Fruit fly (Drosophila melanogaster): Measurements from ENCODE around the gene pad.
A peak's percentile ranks its signal among the peaks of the same experiment; 100 is the strongest.

The pad gene

DNA sequence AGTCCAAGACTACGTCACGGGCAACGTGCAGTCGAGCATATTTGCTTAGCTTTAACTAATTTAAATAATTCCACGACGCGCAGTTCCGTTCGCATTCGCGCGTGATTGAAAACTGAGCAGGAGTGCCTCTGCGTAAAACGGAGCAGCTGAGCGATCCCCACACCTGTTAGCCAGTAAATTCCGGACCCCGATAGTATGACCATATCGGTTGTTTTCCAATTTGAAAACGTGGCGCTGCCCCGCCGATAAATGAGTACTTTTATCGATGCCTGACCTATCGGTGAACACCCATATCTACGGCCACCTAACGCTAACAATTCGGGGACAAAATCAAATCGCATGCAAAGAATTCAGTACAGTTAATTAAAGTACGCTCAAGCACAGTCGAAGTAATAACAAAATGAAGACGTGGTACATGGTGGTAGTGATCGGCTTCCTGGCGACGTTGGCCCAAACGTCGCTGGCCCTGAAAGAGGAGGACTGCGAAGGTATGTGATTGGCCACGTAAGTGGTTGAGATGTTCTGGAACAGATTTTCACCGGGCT, 7.1 kb downstream of the pad start, which contains the start of the genes CG14879 and Manf (continued):
- TF ChIP-seq CG43689 (GFP tag; IDR thresholded peaks at IDR 0.05) (no peak), CG15514 (GFP tag; optimal IDR thresholded peaks at IDR 0.05) (peak; percentile 77), bsh (GFP tag; optimal IDR thresholded peaks at IDR 0.05) (no peak), pnt (GFP tag; optimal IDR thresholded peaks at IDR 0.05) (no peak), kah (GFP tag; optimal IDR thresholded peaks at IDR 0.05) (peak; percentile 92), Tbp (GFP tag; optimal IDR thresholded peaks at IDR 0.05) (no peak), Atf-2 (GFP tag; optimal IDR thresholded peaks at IDR 0.05) (no peak), unpg (GFP tag; optimal IDR thresholded peaks at IDR 0.05) (no peak), Xbp1 (GFP tag; optimal IDR thresholded peaks at IDR 0.05) (peak; percentile 82), klu (GFP tag; IDR thresholded peaks at IDR 0.05) (no peak), org-1 (GFP tag; optimal IDR thresholded peaks at IDR 0.05) (no peak), ATbp (GFP tag; optimal IDR thresholded peaks at IDR 0.05) (no peak), CG15601 (tag; optimal IDR thresholded peaks at IDR 0.05) (no peak), CG30431 (GFP tag; optimal IDR thresholded peaks at IDR 0.05) (no peak), seq (GFP tag; IDR thresholded peaks at IDR 0.05) (no peak), CG34376 (GFP tag; optimal IDR thresholded peaks at IDR 0.05) (no peak), CG3281 (GFP tag; optimal IDR thresholded peaks at IDR 0.05) (peak; percentile 5), CG10431 (GFP tag; optimal IDR thresholded peaks at IDR 0.05) (no peak), NC2α (GFP tag; optimal IDR thresholded peaks at IDR 0.05) (no peak), Hr3 (GFP tag; optimal IDR thresholded peaks at IDR 0.05) (no peak), peb (GFP tag; IDR thresholded peaks at IDR 0.05) (no peak), CoRest (tag; optimal IDR thresholded peaks at IDR 0.05) (no peak), Awh (GFP tag; IDR thresholded peaks at IDR 0.05) (no peak), CG1602 (GFP tag; optimal IDR thresholded peaks at IDR 0.05) (no peak), E2f2 (GFP tag; IDR thresholded peaks at IDR 0.05) (peak; percentile 96), CG13287 (GFP tag; IDR thresholded peaks at IDR 0.05; ENCODE audit: partially characterized antibody) (peak; percentile 77), Deaf1 (tag; optimal IDR thresholded peaks at IDR 0.05) (no peak), CG2875 (GFP tag; optimal IDR thresholded peaks at IDR 0.05) (no peak), jing (GFP tag; optimal IDR thresholded peaks at IDR 0.05) (no peak), CG7987 (GFP tag; optimal IDR thresholded peaks at IDR 0.05) (no peak), Sox100B (GFP tag; optimal IDR thresholded peaks at IDR 0.05) (no peak), CG12155 (GFP tag; optimal IDR thresholded peaks at IDR 0.05) (no peak), CG16779 (GFP tag; IDR thresholded peaks at IDR 0.05) (no peak), CG1792 (GFP tag; optimal IDR thresholded peaks at IDR 0.05) (no peak), CG10565 (GFP tag; optimal IDR thresholded peaks at IDR 0.05) (no peak), ham (GFP tag; IDR thresholded peaks at IDR 0.05) (no peak), CG7963 (GFP tag; IDR thresholded peaks at IDR 0.05; ENCODE audit: partially characterized antibody) (no peak), CG3995 (GFP tag; optimal IDR thresholded peaks at IDR 0.05) (no peak), grau (tag; optimal IDR thresholded peaks at IDR 0.05) (peak; percentile 21), YL-1 (GFP tag; optimal IDR thresholded peaks at IDR 0.05) (peak; percentile 72), CG16863 (GFP tag; optimal IDR thresholded peaks at IDR 0.05) (peak; percentile 100), CG11504 (tag; optimal IDR thresholded peaks at IDR 0.05) (no peak), CG1529 (GFP tag; optimal IDR thresholded peaks at IDR 0.05) (no peak), sug (tag; optimal IDR thresholded peaks at IDR 0.05) (peak; percentile 13), fru (optimal IDR thresholded peaks at IDR 0.05) (no peak), lmd (GFP tag; IDR thresholded peaks at IDR 0.05) (no peak), CG2199 (GFP tag; IDR thresholded peaks at IDR 0.05) (no peak), Hr51 (GFP tag; optimal IDR thresholded peaks at IDR 0.05) (no peak), CG11696 (GFP tag; IDR thresholded peaks at IDR 0.05) (no peak), Scr (GFP tag; IDR thresholded peaks at IDR 0.05; ENCODE audit: partially characterized antibody) (peak; percentile 49; the same call in 1 of the 2 replicates), CG13775 (GFP tag; optimal IDR thresholded peaks at IDR 0.05) (no peak)
